Worm (Caenorhabditis elegans) whole organism, midembryonic: ENCODE measurements around the gene dpy-13.

ENCODE experiments used
- T22C8.4 ChIP-seq: fragments of 200-800 bp; sonication (Bioruptor generic); IDR thresholded peaks from 2 replicates; pipeline ENCODE4 v1.3.6; 2022; ENCODE audit warnings: missing genetic modification characterization, missing compliant biosample characterization
- cog-1 ChIP-seq: sonication (generic microtip); optimal IDR thresholded peaks from 2 replicates; lab custom pipeline; 2016; ENCODE audit warnings: missing genetic modification characterization, missing compliant biosample characterization
- flt-1 ChIP-seq: fragments of 200-800 bp; sonication (Bioruptor generic); IDR thresholded peaks from 2 replicates; pipeline ENCODE4 v1.3.6; 2022; ENCODE audit warnings: missing genetic modification characterization, missing compliant biosample characterization
- klf-2 ChIP-seq: fragments of 200-800 bp; sonication (Bioruptor generic); conservative IDR thresholded peaks from 2 replicates; pipeline ENCODE4 v1.3.6; 2022; ENCODE audit warnings: missing genetic modification reagents, missing genetic modification characterization, missing compliant biosample characterization
- med-1 ChIP-seq: sonication (generic microtip); optimal IDR thresholded peaks from 2 replicates; lab custom pipeline; 2017; ENCODE audit warnings: missing genetic modification characterization, mild to moderate bottlenecking, missing compliant biosample characterization, antibody characterized with exemption, missing genetic modification reagents; ENCODE audit not compliant: insufficient read depth
- ref-1 ChIP-seq: fragments of 200-800 bp; sonication (Bioruptor generic); conservative IDR thresholded peaks from 2 replicates; pipeline ENCODE4 v1.3.6; 2022; ENCODE audit warnings: missing genetic modification reagents, missing genetic modification characterization, missing compliant biosample characterization
- tab-1 ChIP-seq: fragments of 200-800 bp; sonication (Bioruptor generic); IDR thresholded peaks from 2 replicates; pipeline ENCODE4 v1.3.6; 2022; ENCODE audit warnings: missing genetic modification characterization, missing compliant biosample characterization
- ztf-23 ChIP-seq: fragments of 200-800 bp; sonication (Bioruptor generic); IDR thresholded peaks from 2 replicates; pipeline ENCODE4 v1.3.6; 2022; ENCODE audit warnings: missing genetic modification reagents, missing genetic modification characterization, missing compliant biosample characterization
- ztf-29 ChIP-seq: fragments of 200-800 bp; sonication (Bioruptor generic); IDR thresholded peaks from 2 replicates; pipeline ENCODE4 v1.3.6; 2022; ENCODE audit warnings: missing genetic modification reagents, missing genetic modification characterization, missing compliant biosample characterization

DNA sequence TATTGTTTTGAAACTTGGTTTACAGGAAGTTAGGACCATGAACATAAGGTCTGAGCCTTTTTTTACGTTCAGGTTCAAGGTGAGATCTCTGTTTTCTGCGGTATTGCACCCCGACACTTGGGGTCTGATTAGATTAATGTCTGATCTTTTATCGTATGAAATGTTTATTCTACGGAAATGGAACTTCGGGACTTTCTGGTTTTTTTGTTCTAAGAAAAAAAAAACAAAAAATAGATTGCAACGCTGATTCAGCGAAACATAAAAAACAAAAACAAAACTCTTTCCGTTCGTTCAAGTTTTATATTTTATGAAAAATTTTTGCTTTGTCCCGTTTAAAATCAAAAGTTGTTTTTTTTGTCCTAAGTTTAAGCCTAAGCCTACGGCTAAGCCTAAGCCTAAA, 29.8 kb downstream of the dpy-13 start, which contains the start of gene F36A4.5:
- TF ChIP-seq med-1 (GFP tag; lab: Kevin White, UChicago) (no peak), ref-1 (no peak), klf-2 (GFP tag; lab: Robert Waterston, UW) (no peak), T22C8.4 (GFP tag; lab: Robert Waterston, UW) (no peak), flt-1 (GFP tag; lab: Robert Waterston, UW) (no peak), ztf-23 (GFP tag; lab: Robert Waterston, UW) (no peak), ztf-29 (GFP tag; lab: Robert Waterston, UW) (no peak), cog-1 (tag; lab: Kevin White, UChicago) (no peak), tab-1 (no peak)
